Worm (Caenorhabditis elegans) whole organism, L3 larva: ENCODE data around the gene ZK112.4.

Source experiments
- ama-1 ChIP-seq: fragments of 150-350 bp; optimal IDR thresholded peaks from 2 replicates; lab custom pipeline; 2018
- ceh-28 ChIP-seq: fragments of 150-350 bp; optimal IDR thresholded peaks from 2 replicates; lab custom pipeline; 2014; ENCODE audit warnings: missing biosample characterization, missing genetic modification reagents, missing genetic modification characterization
- egl-27 ChIP-seq: sonication (generic microtip); optimal IDR thresholded peaks from 4 replicates; lab custom pipeline; 2017; ENCODE audit warnings: missing biosample characterization, missing genetic modification reagents, missing genetic modification characterization
- eor-1 ChIP-seq, 2 experiments: fragments of 150-350 bp; optimal IDR thresholded peaks; 2 replicates each; lab custom pipeline; 2014 to 2018; ENCODE audit warnings: missing biosample characterization in 2 of 2, missing genetic modification characterization in 2 of 2
- fkh-10 ChIP-seq: sonication (generic microtip); optimal IDR thresholded peaks from 2 replicates; lab custom pipeline; 2017; ENCODE audit warnings: missing biosample characterization, missing genetic modification reagents, missing genetic modification characterization
- mdl-1 ChIP-seq: fragments of 150-350 bp; optimal IDR thresholded peaks from 2 replicates; lab custom pipeline; 2014; ENCODE audit warnings: missing biosample characterization, missing genetic modification characterization
- nhr-12 ChIP-seq: fragments of 150-350 bp; optimal IDR thresholded peaks from 2 replicates; lab custom pipeline; 2014; ENCODE audit warnings: missing biosample characterization, missing genetic modification characterization
- nhr-67 ChIP-seq: fragments of 150-350 bp; optimal IDR thresholded peaks from 2 replicates; lab custom pipeline; 2014; ENCODE audit warnings: missing biosample characterization, missing genetic modification characterization
- nhr-77 ChIP-seq: fragments of 150-350 bp; optimal IDR thresholded peaks from 2 replicates; lab custom pipeline; 2014; ENCODE audit warnings: missing biosample characterization, missing genetic modification characterization
- pqm-1 ChIP-seq: fragments of 150-350 bp; optimal IDR thresholded peaks from 2 replicates; lab custom pipeline; 2017; ENCODE audit warnings: missing biosample characterization, missing genetic modification characterization, inconsistent platforms
- unc-62 ChIP-seq: fragments of 150-350 bp; sonication (generic microtip); optimal IDR thresholded peaks from 4 replicates; lab custom pipeline; 2014; ENCODE audit warnings: missing biosample characterization, missing genetic modification reagents, missing genetic modification characterization
- ztf-4 ChIP-seq: fragments of 150-350 bp; optimal IDR thresholded peaks from 2 replicates; lab custom pipeline; 2014; ENCODE audit warnings: missing biosample characterization, missing genetic modification characterization

DNA sequence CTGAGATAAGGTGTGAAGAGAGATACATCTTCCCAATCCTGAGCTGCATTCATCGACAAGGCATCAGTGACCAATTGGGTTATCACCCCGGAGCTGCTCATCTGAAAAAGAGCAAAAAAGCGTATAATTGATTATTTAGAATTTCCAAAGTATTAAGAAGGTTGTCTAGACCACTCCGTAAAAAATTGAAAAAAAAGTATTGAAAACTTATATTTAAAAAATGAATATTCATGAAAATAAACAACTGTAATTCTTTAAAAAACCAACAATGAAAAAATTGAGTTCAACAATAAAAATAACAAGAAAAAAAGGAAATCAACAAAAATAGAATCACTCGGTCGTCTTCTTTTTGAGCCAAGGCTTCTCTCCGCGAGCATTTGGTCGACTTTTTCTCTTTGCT is 33.7 kb upstream of the ZK112.4 start, which contains the start of gene mtx-2:
- no peak for TF ChIP-seq egl-27 (tag; lab: Kevin White, UChicago)
- TF ChIP-seq nhr-77 (tag; lab: Kevin White, UChicago): no peak
- no peak for TF ChIP-seq ztf-4 (tag; lab: Kevin White, UChicago)
- no peak for TF ChIP-seq nhr-67 (tag; lab: Kevin White, UChicago)
- TF ChIP-seq fkh-10 (GFP tag; lab: Kevin White, UChicago): no peak
- TF ChIP-seq ama-1 (lab: Kevin White, UChicago): no peak
- TF ChIP-seq unc-62 (GFP tag; lab: Kevin White, UChicago): no peak
- TF ChIP-seq mdl-1 (tag; lab: Kevin White, UChicago): no peak
- TF ChIP-seq pqm-1 (tag; lab: Kevin White, UChicago): no peak
- no peak for TF ChIP-seq ceh-28 (tag; lab: Kevin White, UChicago)
- no peak for TF ChIP-seq nhr-12 (tag; lab: Kevin White, UChicago)
- TF ChIP-seq eor-1 (tag; optimal IDR thresholded peaks at IDR 0.05; lab: Kevin White, UChicago): no peak
